Fruit fly (Drosophila melanogaster): ENCODE data around the gene CG13311.

The CG13311 gene

dm6 chr3L:8802064-8802463 is at the start of gene CG13311, which contains the start of gene CG34426:
Gene CG13311, minus strand, starts transcription at chr3L:8802164.
Gene CG34426, plus strand, starts transcription at chr3L:8802463.
- no peak for TF ChIP-seq noc (tag; optimal IDR thresholded peaks at IDR 0.05)

DNA sequence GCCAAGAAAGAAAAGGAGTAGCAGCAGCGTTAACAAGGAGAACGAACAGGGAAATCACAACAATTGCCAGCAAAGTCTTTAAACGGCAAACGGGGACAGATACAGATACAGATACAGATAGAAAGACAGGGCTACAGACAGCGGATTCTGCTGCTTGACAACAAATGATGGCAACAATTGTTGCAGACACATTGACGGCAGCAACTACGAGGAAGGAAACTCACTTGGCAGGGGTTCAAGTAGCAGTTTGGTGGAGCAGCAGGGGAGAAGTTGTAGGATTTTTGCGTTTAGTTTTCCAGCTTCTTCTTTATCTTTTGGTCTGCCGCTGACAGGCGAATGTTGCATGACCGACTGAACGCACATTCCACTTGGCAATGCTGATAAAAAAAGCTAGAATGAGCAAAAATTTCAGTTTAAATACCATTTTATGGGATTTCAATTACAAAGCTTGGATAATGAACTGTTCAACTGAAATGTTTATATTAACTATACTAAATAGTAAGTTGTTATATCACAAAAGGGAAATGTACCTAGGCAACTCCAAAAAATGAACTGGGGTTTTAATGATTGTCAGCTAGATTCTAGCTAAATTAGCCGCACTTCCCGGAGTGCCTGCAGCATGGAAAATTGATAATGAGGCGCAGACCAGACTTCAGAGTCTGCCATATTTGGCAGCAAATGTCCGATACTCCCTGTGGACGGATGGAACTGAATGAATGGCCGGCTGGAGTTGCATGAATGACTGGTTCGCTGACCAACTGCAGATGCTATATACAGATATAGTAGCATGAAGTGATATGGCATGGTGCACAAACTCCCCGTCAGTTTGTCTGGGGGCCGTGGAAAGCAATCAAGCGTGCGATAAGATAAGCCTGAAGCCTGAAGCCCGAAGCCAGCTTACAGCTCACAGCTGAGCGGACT is 49.1 kb upstream of the CG13311 start:
- no peak for TF ChIP-seq noc (tag; optimal IDR thresholded peaks at IDR 0.05)

DNA sequence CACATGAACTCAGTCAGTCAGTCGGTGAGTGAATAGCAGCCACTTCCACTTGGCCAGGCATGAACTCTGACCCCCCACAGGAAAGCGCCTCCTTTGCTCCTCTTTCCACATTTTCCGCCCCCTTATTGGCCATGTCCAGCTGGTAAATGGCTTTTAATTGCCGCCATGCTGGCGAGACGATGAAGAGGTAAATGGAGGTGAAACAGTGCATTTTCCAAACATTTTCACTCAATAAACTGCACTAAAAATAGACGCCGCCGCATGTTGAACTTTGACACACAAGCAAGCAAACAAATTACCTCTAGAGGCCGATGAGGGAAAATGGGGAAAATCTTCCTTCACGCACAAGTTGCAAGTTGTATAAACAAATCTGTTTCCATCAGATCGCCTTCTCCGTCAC is 47.9 kb upstream of the CG13311 start:
- no peak for TF ChIP-seq noc (tag; optimal IDR thresholded peaks at IDR 0.05)

DNA sequence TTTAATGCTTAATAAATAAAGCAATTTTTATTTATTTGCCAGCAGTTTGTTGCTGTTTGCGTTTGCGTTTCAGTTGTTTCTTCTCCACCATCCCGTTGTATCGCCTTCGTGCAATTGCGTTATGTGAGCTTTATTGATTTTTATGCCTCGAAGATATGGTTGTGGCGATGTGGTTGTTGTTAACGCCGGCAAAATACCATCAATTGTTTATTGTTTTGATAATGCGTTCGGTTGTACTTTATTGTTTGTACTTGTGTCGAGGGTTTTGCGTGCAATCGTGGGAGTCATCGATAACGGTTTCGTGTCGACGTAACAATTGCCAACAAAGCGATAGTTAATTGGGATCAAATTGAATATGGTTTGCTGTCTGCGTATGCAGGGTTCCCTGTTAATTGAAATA is 40.4 kb upstream of the CG13311 start:
- no peak for TF ChIP-seq noc (tag; optimal IDR thresholded peaks at IDR 0.05)

DNA sequence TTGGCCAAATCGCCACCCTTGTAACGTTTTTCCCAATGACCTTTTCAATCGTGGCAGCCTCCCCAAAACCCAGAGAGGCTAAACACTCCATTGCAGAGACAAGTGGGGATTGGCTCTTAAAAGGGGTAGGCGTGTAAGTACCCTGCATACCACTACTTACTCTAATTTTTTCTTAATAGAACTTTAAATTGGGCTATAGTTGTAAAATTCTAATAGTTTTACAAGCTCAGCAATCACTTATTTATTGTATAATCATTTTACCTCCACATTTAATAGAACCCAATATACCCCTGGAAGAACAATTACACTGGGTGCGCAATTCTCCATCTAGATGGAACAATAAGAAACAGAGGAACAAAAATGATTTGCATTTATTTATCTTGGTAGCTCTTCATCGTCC is 39.8 kb upstream of the CG13311 start:
- peak; percentile 15 for TF ChIP-seq noc (tag; optimal IDR thresholded peaks at IDR 0.05)

DNA sequence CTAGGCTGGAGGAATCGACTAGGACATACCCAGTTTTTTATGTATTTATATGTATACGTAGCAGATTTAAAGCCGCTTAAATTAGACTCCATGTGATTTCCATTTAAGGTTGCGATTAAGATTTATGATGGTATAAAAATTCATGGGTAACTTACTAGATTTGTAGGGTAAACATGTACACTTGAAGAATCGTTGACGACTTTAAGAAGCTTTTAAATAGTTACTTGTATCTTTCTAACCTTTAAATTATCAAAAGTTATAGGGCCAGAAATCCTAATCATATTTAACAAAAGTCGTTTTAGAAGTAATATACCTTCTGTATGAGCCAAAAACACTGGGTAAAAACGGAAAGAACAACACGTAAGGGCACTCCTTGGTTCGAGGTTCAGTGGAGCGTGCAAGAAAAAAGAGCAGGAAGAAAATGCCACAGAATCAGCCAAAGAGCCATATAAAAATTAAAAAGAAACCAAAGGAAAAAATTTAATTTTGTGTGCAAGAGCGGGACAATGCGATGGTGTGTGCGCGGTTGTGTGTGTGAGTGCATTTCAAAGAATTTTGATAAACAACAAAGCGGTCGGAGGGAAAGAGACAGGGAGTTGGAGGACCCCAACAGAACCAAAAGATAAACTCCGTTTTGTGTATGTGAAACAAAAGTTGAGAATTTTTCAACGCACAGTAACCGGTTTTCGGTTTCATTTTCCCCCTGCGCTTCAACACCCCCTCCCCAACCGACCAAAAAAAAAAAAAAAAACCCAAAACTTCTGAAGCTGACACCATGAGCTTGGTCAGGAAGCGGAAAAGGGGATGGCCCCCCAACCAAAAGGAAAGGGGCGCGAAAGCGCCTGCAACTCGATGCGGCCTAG is 37.8 kb upstream of the CG13311 start:
- no peak for TF ChIP-seq noc (tag; optimal IDR thresholded peaks at IDR 0.05)

DNA sequence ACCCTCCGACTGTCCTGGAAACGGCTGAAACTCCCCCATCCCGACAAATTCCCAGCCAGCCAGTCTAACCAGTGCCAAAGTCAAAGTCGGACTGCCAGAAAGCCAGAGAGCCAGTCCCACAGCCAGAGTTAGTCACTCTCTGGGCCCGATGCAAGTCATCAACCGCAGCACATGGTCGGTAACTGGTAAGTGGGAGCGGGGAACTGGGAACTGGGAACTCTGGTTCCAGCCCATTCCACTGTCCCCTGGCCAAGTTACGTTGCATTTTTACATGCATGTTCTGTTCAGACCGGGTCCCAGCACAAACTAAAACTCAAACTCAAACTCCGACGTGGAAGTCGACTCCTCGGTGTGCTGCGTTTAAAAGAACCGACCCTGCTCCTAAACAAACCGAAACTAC is 37.2 kb upstream of the CG13311 start:
- TF ChIP-seq noc (tag; optimal IDR thresholded peaks at IDR 0.05) = no peak

DNA sequence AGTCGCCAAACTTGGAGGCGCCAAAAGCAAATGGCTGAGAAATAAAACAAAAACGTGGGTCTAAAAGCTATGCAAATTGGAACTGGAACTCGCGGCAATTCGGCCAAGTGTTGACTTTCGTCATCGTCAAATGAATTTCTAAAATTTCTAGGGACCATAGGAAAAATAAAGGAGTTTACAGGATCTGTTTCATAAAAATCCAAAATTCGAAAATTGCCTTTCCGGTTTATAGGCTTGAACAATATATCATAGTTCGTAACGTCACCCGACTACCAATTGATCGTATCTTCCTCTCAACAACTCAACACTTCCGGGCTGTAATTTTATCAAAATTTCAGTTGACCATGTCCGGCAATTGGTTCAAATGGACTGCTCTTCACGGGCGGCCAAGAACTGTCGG is 34.2 kb upstream of the CG13311 start, which contains the start of gene CG32026:
Gene CG32026 (plus strand): TSS at position 301 of the 400 bp plus-strand sequence.
- TF ChIP-seq noc (tag; optimal IDR thresholded peaks at IDR 0.05) = no peak

- no peak for TF ChIP-seq noc (tag; optimal IDR thresholded peaks at IDR 0.05)
Observed at dm6 chr3L:8835441-8835840, 33.5 kb upstream of the CG13311 start.

DNA sequence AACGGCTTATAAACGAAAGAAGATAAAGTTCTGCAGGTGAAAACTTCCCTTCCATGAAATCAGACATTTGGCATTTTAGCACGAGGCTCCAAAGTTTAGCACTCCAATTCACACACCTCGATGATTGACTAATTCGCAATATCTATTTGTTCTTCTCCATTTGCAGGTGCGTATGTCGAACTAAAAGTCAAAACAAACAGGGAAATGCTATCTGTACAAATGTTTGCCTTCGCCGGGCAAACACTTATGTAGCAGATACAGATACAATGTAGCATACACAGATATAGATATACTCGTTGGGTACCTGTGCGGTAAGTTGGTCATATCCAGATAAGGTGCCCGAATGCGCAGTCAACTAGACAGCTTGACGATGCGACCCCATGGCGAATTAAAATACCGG is 32.9 kb upstream of the CG13311 start:
- peak; percentile 47 for TF ChIP-seq noc (tag; optimal IDR thresholded peaks at IDR 0.05)

DNA sequence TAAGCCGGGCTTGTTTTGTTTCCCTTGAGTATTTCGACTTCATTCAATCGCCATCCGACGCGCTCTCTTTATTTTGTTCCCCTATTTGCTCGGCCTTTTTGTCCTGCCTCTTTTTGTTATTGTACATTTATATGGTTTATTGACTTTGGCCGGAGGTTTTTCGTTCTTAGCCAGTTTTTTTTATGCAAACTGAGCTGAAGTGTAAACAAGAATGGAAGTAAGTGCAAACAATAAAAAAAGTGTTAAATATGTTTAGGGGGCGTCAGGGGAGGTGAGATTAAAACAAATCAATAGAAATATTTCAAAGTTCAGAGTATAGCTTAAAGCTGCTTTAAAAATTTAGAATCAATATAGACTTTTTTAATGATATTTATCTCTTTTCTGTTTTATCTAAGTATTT is 32.5 kb upstream of the CG13311 start:
- no peak for TF ChIP-seq noc (tag; optimal IDR thresholded peaks at IDR 0.05)

- TF ChIP-seq noc (tag; optimal IDR thresholded peaks at IDR 0.05) = no peak
Observed at dm6 chr3L:8833467-8833802, 31.5 kb upstream of the CG13311 start.

DNA sequence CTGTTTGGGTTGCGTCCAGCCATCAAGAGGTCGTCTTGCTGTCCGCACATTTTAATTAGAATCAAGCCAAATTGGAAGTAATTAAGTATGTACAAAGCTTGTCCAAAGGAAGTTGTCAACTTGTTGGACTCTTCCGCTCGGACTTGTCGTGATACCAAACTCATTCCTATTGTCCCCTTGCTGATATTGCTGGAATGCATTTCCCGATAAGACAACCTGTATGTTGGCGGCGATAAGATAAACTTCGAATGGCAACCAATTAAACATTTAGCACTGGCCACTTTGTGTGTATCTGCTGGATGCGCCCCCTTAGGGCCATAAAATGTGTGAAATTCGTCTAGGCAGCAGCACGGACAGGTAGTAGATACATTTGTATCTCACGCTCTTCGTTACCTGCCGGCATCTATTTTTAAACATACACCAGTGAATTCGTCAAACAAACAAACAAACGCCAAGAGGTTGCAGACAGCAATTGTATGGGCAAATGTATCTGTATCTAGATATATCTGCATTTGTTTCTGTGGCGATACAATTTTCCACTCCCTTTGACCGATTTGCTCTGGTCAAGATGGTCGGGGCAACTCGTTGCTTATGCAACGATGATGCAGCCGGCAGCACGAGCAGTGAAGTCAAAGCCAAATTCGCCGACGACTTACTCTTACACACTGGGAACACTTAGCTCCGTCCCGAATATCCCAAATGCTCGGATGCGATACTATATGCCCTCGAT is 30.9 kb upstream of the CG13311 start:
- no peak for TF ChIP-seq noc (tag; optimal IDR thresholded peaks at IDR 0.05)

DNA sequence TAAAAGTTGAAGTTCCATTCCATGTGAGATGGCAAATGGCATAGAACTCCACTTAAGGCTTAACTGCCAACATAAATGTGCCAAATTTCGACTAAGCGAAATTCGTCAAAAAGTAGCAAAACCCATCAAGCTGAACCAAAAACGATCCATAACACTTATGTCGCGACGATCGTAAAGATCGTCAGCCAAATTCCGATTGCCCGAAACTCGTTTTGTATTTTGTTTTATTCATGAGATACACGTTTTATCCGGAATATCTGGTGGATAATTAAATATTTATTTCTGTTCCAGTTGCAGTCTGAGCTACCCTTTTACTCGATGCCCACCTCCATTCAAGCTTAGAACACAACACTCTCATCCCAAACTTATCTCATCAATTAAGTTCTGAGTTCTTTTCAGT is 29.0 kb upstream of the CG13311 start:
- no peak for TF ChIP-seq noc (tag; optimal IDR thresholded peaks at IDR 0.05)

dm6 chr3L:8830017-8830702 is 28.2 kb upstream of the CG13311 start:
- TF ChIP-seq noc (tag; optimal IDR thresholded peaks at IDR 0.05) = no peak
